Worm (Caenorhabditis elegans) whole organism, early embryonic: ENCODE data around the gene perm-1.

Experiments used
- B0310.2 ChIP-seq: sonication (generic microtip); optimal IDR thresholded peaks from 2 replicates; lab custom pipeline; 2016; ENCODE audit warnings: mild to moderate bottlenecking, missing genetic modification characterization, missing compliant biosample characterization
- F13C5.2 ChIP-seq: sonication (generic microtip); optimal IDR thresholded peaks from 2 replicates; lab custom pipeline; 2017; ENCODE audit warnings: mild to moderate bottlenecking, missing genetic modification characterization, inconsistent platforms, missing compliant biosample characterization
- aly-1 ChIP-seq: sonication (generic microtip); optimal IDR thresholded peaks from 2 replicates; lab custom pipeline; 2016; ENCODE audit warnings: missing genetic modification characterization, missing compliant biosample characterization
- ama-1 ChIP-seq: fragments of 150-350 bp; optimal IDR thresholded peaks from 2 replicates; lab custom pipeline; 2014
- ceh-13 ChIP-seq: fragments of 200-800 bp; sonication (Bioruptor generic); optimal IDR thresholded peaks from 2 replicates; lab custom pipeline; 2018; ENCODE audit warnings: mild to moderate bottlenecking, missing genetic modification characterization, missing compliant biosample characterization
- ceh-36 ChIP-seq: sonication (generic microtip); optimal IDR thresholded peaks from 2 replicates; lab custom pipeline; 2016; ENCODE audit warnings: missing genetic modification characterization, inconsistent platforms, missing compliant biosample characterization
- ets-7 ChIP-seq: sonication (generic microtip); optimal IDR thresholded peaks from 2 replicates; lab custom pipeline; 2016; ENCODE audit warnings: missing genotype, missing genetic modification characterization, missing compliant biosample characterization
- flt-1 ChIP-seq: fragments of 200-800 bp; sonication (Bioruptor generic); IDR thresholded peaks from 2 replicates; pipeline ENCODE4 v1.3.6; 2022; ENCODE audit warnings: missing genetic modification characterization, missing compliant biosample characterization
- hmbx-1 ChIP-seq: sonication (generic microtip); optimal IDR thresholded peaks from 2 replicates; lab custom pipeline; 2016; ENCODE audit warnings: mild to moderate bottlenecking, missing genetic modification characterization, missing compliant biosample characterization
- hmg-4 ChIP-seq: fragments of 200-800 bp; sonication (Bioruptor generic); optimal IDR thresholded peaks from 2 replicates; lab custom pipeline; 2018; ENCODE audit warnings: mild to moderate bottlenecking, missing genetic modification characterization, missing compliant biosample characterization
- hnd-1 ChIP-seq: sonication (generic microtip); optimal IDR thresholded peaks from 2 replicates; lab custom pipeline; 2016; ENCODE audit warnings: missing genetic modification characterization, missing compliant biosample characterization
- pes-1 ChIP-seq: fragments of 200-800 bp; sonication (Bioruptor generic); IDR thresholded peaks from 2 replicates; pipeline ENCODE4 v1.3.6; 2022; ENCODE audit warnings: missing genetic modification reagents, missing genetic modification characterization, missing compliant biosample characterization
- scrt-1 ChIP-seq: fragments of 200-800 bp; sonication (Bioruptor generic); IDR thresholded peaks from 2 replicates; pipeline ENCODE4 v1.3.6; 2022; ENCODE audit warnings: missing genetic modification characterization, missing compliant biosample characterization
- sea-1 ChIP-seq: fragments of 200-800 bp; sonication (Bioruptor generic); conservative IDR thresholded peaks from 2 replicates; pipeline ENCODE4 v1.3.6; 2022; ENCODE audit warnings: missing genetic modification characterization, missing compliant biosample characterization
- tbx-11 ChIP-seq: fragments of 200-800 bp; sonication (Bioruptor generic); IDR thresholded peaks from 2 replicates; pipeline ENCODE4 v1.3.6; 2022; ENCODE audit warnings: missing genetic modification characterization, missing compliant biosample characterization
- tbx-37 ChIP-seq: fragments of 200-800 bp; sonication (Bioruptor generic); conservative IDR thresholded peaks from 2 replicates; pipeline ENCODE4 v1.3.6; 2022; ENCODE audit warnings: missing genetic modification reagents, missing genetic modification characterization, missing compliant biosample characterization
- tra-4 ChIP-seq: sonication (generic microtip); optimal IDR thresholded peaks from 2 replicates; lab custom pipeline; 2017; ENCODE audit warnings: missing genetic modification characterization, missing compliant biosample characterization

perm-1 gene

DNA sequence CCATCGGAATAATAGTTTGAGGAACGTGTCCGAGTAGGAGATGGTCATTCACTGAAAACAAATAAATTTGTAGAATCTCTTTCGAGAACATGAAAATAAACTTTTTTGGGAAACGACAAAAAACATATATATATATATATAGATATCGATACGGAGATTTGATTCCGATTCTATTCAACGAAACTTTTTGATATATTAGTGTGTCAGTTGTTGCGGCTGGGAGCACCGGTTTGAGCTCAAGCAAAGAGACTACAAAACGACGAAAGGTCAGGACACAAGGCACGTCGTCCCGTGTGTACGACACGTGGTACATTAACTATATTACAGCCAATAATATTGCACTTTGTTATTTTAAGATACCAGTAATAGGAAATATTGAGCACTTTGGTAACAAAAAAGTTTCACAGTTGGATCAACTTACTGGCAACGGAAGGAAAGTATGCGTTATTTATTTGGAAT is 27.0 kb downstream of the perm-1 start, which contains the start of gene best-23:
TSS of gene best-23 (minus strand) at position 51 of the 459 bp plus-strand sequence.
- TF ChIP-seq ets-7 (tag; lab: Kevin White, UChicago), result no peak
- TF ChIP-seq tbx-11 (GFP tag; lab: Robert Waterston, UW), result no peak
- no peak for TF ChIP-seq hmbx-1 (tag; lab: Kevin White, UChicago)
- TF ChIP-seq ama-1, result no peak
- TF ChIP-seq pes-1 (GFP tag; lab: Robert Waterston, UW), result no peak
- no peak for TF ChIP-seq ceh-36
- TF ChIP-seq hmg-4 (GFP tag; lab: Kevin White, UChicago), result no peak
- no peak for TF ChIP-seq B0310.2

DNA sequence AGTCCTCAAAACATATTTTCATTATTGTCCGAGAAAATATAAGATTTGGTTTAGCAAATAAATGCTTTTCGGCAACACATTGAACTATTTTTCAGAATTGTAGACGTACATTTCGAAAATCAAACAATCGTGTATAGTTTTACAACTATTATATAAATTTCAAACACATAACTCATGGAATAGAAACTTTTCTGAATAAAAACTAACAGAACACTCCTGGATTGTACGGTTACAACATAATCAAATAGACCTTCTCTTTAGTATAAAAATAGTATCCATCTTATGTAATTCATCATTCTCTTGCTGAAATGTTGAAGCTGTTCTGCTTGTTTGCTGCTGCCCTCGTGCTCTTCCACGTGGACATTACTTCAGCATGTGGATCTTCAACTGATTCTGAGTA is 30.4 kb downstream of the perm-1 start, which contains the start of gene ZK675.4:
TSS of gene ZK675.4 (plus strand) at position 301 of the 400 bp plus-strand sequence.
- no peak for TF ChIP-seq F13C5.2 (tag; lab: Kevin White, UChicago)

DNA sequence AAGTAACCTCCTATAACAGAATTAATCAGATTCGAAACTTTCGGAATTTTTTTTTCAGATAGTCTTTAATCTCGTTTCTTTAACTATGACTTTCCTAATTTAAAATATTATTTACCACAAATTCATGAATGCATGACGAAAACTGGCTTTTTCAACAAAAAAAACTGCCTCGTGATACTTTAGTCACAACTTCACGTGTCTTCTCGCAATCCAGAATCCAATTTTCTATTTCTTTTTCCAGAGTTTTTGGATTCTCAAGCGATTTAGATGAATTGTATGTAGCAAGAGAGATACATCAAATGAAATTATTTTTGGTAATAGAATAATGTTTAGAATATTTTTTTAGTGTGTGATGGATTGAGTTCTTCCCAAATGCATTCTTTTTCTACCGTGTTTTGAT is 39.6 kb downstream of the perm-1 start:
- TF ChIP-seq ets-7 (tag; lab: Kevin White, UChicago) (no peak), tra-4 (tag; lab: Kevin White, UChicago) (no peak), F13C5.2 (tag; lab: Kevin White, UChicago) (no peak), flt-1 (GFP tag; lab: Robert Waterston, UW) (no peak), ceh-36 (no peak), hmg-4 (GFP tag; lab: Kevin White, UChicago) (no peak), hnd-1 (tag; lab: Kevin White, UChicago) (no peak), tbx-11 (GFP tag; lab: Robert Waterston, UW) (no peak)

DNA sequence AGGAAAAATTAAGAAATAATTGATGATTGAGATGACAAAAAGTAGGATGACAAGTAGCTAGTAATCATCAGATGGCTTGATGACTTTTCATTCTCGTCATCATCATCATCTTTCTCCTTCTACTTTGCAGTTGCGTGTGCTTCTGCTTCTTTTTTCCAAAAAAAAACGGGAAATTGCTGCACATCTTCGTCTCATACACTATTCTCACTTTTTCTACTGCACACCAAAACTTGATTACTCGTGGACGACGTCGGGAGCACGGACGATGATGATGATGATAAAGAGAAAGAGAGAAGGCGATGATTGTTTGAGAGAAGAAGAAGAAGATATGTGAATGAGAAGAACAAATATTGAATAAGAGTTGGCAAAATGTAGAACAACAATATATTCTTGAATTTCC is 40.5 kb downstream of the perm-1 start:
- TF ChIP-seq aly-1 (tag; lab: Kevin White, UChicago), result no peak
- TF ChIP-seq scrt-1, result no peak
- no peak for TF ChIP-seq B0310.2

DNA sequence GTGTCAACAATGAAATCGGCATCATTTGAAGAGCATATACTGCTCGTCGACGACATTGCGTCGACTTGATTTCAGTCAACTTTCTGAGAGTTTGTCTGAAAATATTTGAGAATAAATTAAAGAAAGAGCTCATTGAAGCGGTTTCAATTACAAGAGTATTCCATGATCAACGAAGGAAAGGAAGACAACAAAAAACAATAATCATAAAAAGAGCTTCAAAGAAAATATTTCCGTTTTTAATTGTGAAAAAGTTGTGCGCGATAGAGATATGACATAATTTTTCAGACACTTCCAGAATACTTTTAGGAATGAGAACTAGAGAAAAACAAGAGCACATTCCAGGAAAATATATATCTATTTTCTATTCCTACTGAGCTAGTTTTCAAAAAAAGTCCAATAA is 48.0 kb downstream of the perm-1 start, which contains the start of gene spv-1:
TSS of gene spv-1 (minus strand) at position 101 of the 400 bp plus-strand sequence.
- TF ChIP-seq sea-1 (no peak), aly-1 (tag; lab: Kevin White, UChicago) (no peak), ets-7 (tag; lab: Kevin White, UChicago) (no peak), ama-1 (no peak), B0310.2 (no peak), tbx-11 (GFP tag; lab: Robert Waterston, UW) (no peak), ceh-13 (no peak), F13C5.2 (tag; lab: Kevin White, UChicago) (no peak), scrt-1 (no peak), hmg-4 (GFP tag; lab: Kevin White, UChicago) (no peak), tbx-37 (GFP tag; lab: Robert Waterston, UW) (no peak), tra-4 (tag; lab: Kevin White, UChicago) (no peak), flt-1 (GFP tag; lab: Robert Waterston, UW) (no peak), ceh-36 (no peak), pes-1 (GFP tag; lab: Robert Waterston, UW) (no peak), hnd-1 (tag; lab: Kevin White, UChicago) (no peak), hmbx-1 (tag; lab: Kevin White, UChicago) (no peak)

DNA sequence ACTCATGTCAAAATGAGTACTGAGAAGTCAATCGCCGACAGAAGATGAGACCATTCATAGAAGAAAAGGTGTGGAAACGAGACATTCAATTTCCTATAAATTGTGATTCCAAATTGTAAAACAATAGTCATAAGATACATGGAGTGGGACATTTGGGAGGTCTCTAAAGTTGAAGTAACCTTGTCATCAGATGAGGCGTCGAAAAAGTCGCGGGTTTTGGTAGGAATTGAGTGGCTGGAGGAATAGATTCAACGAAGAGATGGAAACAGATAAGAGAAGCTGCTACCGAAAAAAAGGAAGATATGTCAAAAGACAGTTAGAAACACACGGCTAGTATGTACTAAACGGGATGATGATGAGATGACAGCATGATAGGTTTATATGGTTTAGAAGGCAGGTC is 50.1 kb downstream of the perm-1 start:
- TF ChIP-seq pes-1 (GFP tag; lab: Robert Waterston, UW), result no peak
- TF ChIP-seq sea-1, result no peak
